Fruit fly (Drosophila melanogaster): ENCODE measurements around the gene Rab1.

The Rab1 gene

DNA sequence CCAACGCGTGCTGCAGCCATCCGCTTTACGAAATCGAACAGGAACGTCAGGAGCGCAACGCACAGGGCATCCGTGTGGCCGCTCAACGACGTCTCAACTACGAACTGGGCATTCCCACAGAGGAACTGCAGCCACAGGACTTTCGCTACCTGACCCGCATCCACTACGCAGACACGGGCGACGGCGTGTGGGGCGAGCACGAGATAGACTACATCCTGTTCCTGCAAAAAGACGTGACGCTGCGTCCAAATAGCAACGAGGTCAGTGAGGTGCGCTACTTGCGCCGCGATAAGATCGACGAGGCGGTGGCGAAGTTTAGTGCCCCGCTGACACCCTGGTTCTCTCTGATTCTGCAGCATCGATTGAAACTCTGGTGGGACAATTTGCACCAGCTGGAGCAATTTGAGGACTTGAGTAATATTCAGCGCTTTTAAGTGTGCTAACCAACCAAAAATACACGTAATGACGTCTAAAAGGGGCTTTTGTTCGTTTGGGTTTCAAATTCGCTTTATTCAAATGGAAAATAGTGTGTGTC is 1.8 kb upstream of the Rab1 start:
- TF ChIP-seq sim (GFP tag; IDR thresholded peaks at IDR 0.05): no peak
- TF ChIP-seq Ets65A (GFP tag): peak; percentile 72
- no peak for TF ChIP-seq Deaf1 (tag; optimal IDR thresholded peaks at IDR 0.05)
- TF ChIP-seq Atf6 (GFP tag; IDR thresholded peaks at IDR 0.05): no peak
- TF ChIP-seq Med (GFP tag): peak; percentile 56

DNA sequence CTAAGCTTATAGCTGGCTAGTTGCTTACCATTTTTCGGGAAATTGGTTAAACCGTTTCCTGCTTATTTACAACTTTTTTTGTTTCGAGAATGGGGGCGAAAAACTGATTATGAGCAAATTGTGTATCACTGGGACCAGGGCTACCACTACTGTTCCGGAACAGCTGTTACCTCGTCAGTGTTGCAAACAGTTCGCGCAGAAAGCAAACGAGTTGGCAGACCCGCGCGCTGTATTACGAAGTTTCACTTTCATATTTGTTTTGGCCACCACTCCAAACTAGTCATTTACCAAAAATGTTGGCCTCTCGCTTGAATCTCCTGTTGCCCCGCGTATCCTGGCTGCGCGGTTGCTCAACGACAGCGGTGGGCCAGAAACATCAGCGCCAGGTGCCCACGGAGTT is 1.1 kb upstream of the Rab1 start, which contains the start of the genes AP-2sigma and Idi:
TSS of gene AP-2sigma (minus strand) at position 153 of the 400 bp plus-strand sequence.
TSS of gene Idi (plus strand) at position 204 of the 400 bp plus-strand sequence.
- TF ChIP-seq CG7786 (GFP tag; optimal IDR thresholded peaks at IDR 0.05) (peak; percentile 34), pum (GFP tag; optimal IDR thresholded peaks at IDR 0.05) (no peak), CG10654 (GFP tag; optimal IDR thresholded peaks at IDR 0.05) (no peak), Kr (GFP tag; optimal IDR thresholded peaks at IDR 0.05) (no peak), row (GFP tag; IDR thresholded peaks at IDR 0.05) (peak; percentile 30; the same call in 1 of the 3 replicates), CG14441 (GFP tag; IDR thresholded peaks at IDR 0.05) (no peak), btn (GFP tag; optimal IDR thresholded peaks at IDR 0.05) (peak; percentile 7), Nf-YA (GFP tag; IDR thresholded peaks at IDR 0.05) (no peak), CG10431 (GFP tag; optimal IDR thresholded peaks at IDR 0.05) (peak; percentile 35), sim (GFP tag; IDR thresholded peaks at IDR 0.05) (no peak), croc (GFP tag; conservative IDR thresholded peaks at IDR 0.05) (peak; percentile 24; the same call in 1 of the 3 replicates), CG7357 (GFP tag; IDR thresholded peaks at IDR 0.05) (no peak), Ets65A (GFP tag) (peak; percentile 90), CG9215 (GFP tag; IDR thresholded peaks at IDR 0.05) (no peak), CG16863 (GFP tag; optimal IDR thresholded peaks at IDR 0.05) (peak; percentile 34), az2 (GFP tag; optimal IDR thresholded peaks at IDR 0.05) (no peak), trh (GFP tag; optimal IDR thresholded peaks at IDR 0.05) (no peak), Hmr (GFP tag; optimal IDR thresholded peaks at IDR 0.05) (peak; percentile 30), ftz-f1 (GFP tag; optimal IDR thresholded peaks at IDR 0.05) (peak; percentile 38), YL-1 (GFP tag; optimal IDR thresholded peaks at IDR 0.05) (peak; percentile 92), gro (GFP tag; optimal IDR thresholded peaks at IDR 0.05) (no peak), dmrt11E (tag; optimal IDR thresholded peaks at IDR 0.05) (peak; percentile 27), Bteb2 (GFP tag; optimal IDR thresholded peaks at IDR 0.05) (no peak), CG13894 (tag; optimal IDR thresholded peaks at IDR 0.05) (peak; percentile 21), Trl (optimal IDR thresholded peaks at IDR 0.05) (no peak), Trl (GFP tag; optimal IDR thresholded peaks at IDR 0.05) (peak; percentile 22), CG4360 (GFP tag; IDR thresholded peaks at IDR 0.05) (peak; percentile 36), CG7271 (tag; optimal IDR thresholded peaks at IDR 0.05) (peak; percentile 3), wor (GFP tag; IDR thresholded peaks at IDR 0.05) (no peak), CG10209 (GFP tag; optimal IDR thresholded peaks at IDR 0.05) (peak; percentile 17), CG30020 (tag; optimal IDR thresholded peaks at IDR 0.05) (no peak), zen2 (GFP tag; IDR thresholded peaks at IDR 0.05; ENCODE audit: partially characterized antibody) (no peak), zen (tag; optimal IDR thresholded peaks at IDR 0.05) (peak; percentile 55), Fer1 (GFP tag; optimal IDR thresholded peaks at IDR 0.05) (peak; percentile 3), B-H2 (GFP tag; optimal IDR thresholded peaks at IDR 0.05) (peak; percentile 63), ken (GFP tag; IDR thresholded peaks at IDR 0.05) (0 out of 3 replicates have a peak, but pooled peaks have one; percentile 38), Atf3 (GFP tag; optimal IDR thresholded peaks at IDR 0.05) (no peak), NfI (GFP tag; optimal IDR thresholded peaks at IDR 0.05) (peak; percentile 20), Blimp-1 (GFP tag; optimal IDR thresholded peaks at IDR 0.05) (peak; percentile 99), prd (optimal IDR thresholded peaks at IDR 0.05) (no peak), prd (GFP tag; IDR thresholded peaks at IDR 0.05) (0 out of 3 replicates have a peak, but pooled peaks have one; percentile 39), gcm2 (GFP tag; optimal IDR thresholded peaks at IDR 0.05) (no peak), lmd (GFP tag; IDR thresholded peaks at IDR 0.05) (0 out of 2 replicates have a peak, but pooled peaks have one; percentile 10), salm (tag; optimal IDR thresholded peaks at IDR 0.05) (peak; percentile 0), Dfd (GFP tag; optimal IDR thresholded peaks at IDR 0.05) (no peak), Rfx (GFP tag; IDR thresholded peaks at IDR 0.05) (peak; percentile 69), CG10543 (GFP tag; optimal IDR thresholded peaks at IDR 0.05) (peak; percentile 30)

All from whole organism, embryonic.